Worm (Caenorhabditis elegans) whole organism, L1 larva: ENCODE data around the gene sec-6.

Source experiments
- C04F5.9 ChIP-seq: sonication (generic microtip); optimal IDR thresholded peaks from 2 replicates; lab custom pipeline; 2016; ENCODE audit warnings: missing genetic modification characterization, missing compliant biosample characterization
- C34B4.2 ChIP-seq: sonication (generic microtip); optimal IDR thresholded peaks from 2 replicates; lab custom pipeline; 2017; ENCODE audit warnings: mild to moderate bottlenecking, missing genetic modification characterization, missing compliant biosample characterization
- Y116A8C.19 ChIP-seq: sonication (generic microtip); optimal IDR thresholded peaks from 2 replicates; lab custom pipeline; 2016; ENCODE audit warnings: missing compliant biosample characterization, missing genetic modification characterization, borderline replicate concordance
- aha-1 ChIP-seq: fragments of 150-350 bp; optimal IDR thresholded peaks from 2 replicates; lab custom pipeline; 2014; ENCODE audit warnings: missing biosample characterization, missing genetic modification characterization
- alr-1 ChIP-seq: fragments of 200-800 bp; sonication (Bioruptor generic); optimal IDR thresholded peaks from 2 replicates; lab custom pipeline; 2018; ENCODE audit warnings: borderline replicate concordance, mild to moderate bottlenecking, missing genetic modification characterization, missing compliant biosample characterization
- ama-1 ChIP-seq: fragments of 150-350 bp; optimal IDR thresholded peaks from 2 replicates; lab custom pipeline; 2014
- ceh-63 ChIP-seq: fragments of 200-800 bp; sonication (Bioruptor generic); optimal IDR thresholded peaks from 2 replicates; lab custom pipeline; 2018; ENCODE audit warnings: mild to moderate bottlenecking, missing genetic modification characterization, missing compliant biosample characterization
- ceh-82 ChIP-seq, 3 experiments: fragments of 150-350 bp in 1 of 3; sonication (generic microtip) in 2 of 3; optimal IDR thresholded peaks; 2 replicates each; lab custom pipeline; 2014 to 2017; ENCODE audit warnings: missing biosample characterization in 3 of 3, missing genetic modification characterization in 3 of 3
- dpl-1 ChIP-seq, 3 experiments: fragments of 150-350 bp in 2 of 3; sonication (generic microtip) in 1 of 3; optimal IDR thresholded peaks; 2 replicates each; lab custom pipeline; 2014 to 2017; ENCODE audit warnings: missing biosample characterization in 3 of 3, missing genetic modification characterization in 3 of 3, missing genetic modification reagents in 3 of 3
- dsc-1 ChIP-seq: sonication (generic microtip); optimal IDR thresholded peaks from 2 replicates; lab custom pipeline; 2016; ENCODE audit warnings: mild to moderate bottlenecking, missing genetic modification characterization, missing compliant biosample characterization
- egl-13 ChIP-seq: sonication (generic microtip); optimal IDR thresholded peaks from 2 replicates; lab custom pipeline; 2016; ENCODE audit warnings: missing genotype, missing genetic modification reagents, missing genetic modification characterization, missing compliant biosample characterization
- egl-27 ChIP-seq, 2 experiments: fragments of 150-350 bp in 1 of 2; sonication (generic microtip); optimal IDR thresholded peaks; 3 replicates each; lab custom pipeline; 2017 to 2018; ENCODE audit warnings: missing biosample characterization in 2 of 2, missing genetic modification characterization in 2 of 2, missing genetic modification reagents in 2 of 2
- elt-3 ChIP-seq, 6 experiments: fragments of 150-350 bp in 1 of 6; sonication (generic microtip); optimal IDR thresholded peaks; 2 replicates each; lab custom pipeline; 2017 to 2018; ENCODE audit warnings: missing biosample characterization in 6 of 6, missing genetic modification characterization in 6 of 6, inconsistent platforms in 1 of 6
- fkh-8 ChIP-seq: sonication (generic microtip); optimal IDR thresholded peaks from 2 replicates; lab custom pipeline; 2016; ENCODE audit warnings: mild to moderate bottlenecking, missing genetic modification characterization, missing compliant biosample characterization
- fos-1 ChIP-seq: fragments of 150-350 bp; optimal IDR thresholded peaks from 2 replicates; lab custom pipeline; 2014; ENCODE audit warnings: missing biosample characterization, missing genetic modification characterization
- hlh-17 ChIP-seq: fragments of 200-800 bp; sonication (Bioruptor generic); optimal IDR thresholded peaks from 2 replicates; lab custom pipeline; 2018; ENCODE audit warnings: missing genetic modification characterization, mild to moderate bottlenecking, missing compliant biosample characterization, moderate library complexity, borderline replicate concordance
- hpl-2 ChIP-seq: fragments of 150-350 bp; optimal IDR thresholded peaks from 2 replicates; lab custom pipeline; 2014; ENCODE audit warnings: missing biosample characterization, missing genetic modification reagents, missing genetic modification characterization
- irx-1 ChIP-seq: sonication (generic microtip); optimal IDR thresholded peaks from 2 replicates; lab custom pipeline; 2016; ENCODE audit warnings: missing genetic modification characterization, missing compliant biosample characterization
- jun-1 ChIP-seq: fragments of 150-350 bp; optimal IDR thresholded peaks from 2 replicates; lab custom pipeline; 2014; ENCODE audit warnings: missing biosample characterization, missing genetic modification reagents, missing genetic modification characterization
- lin-14 ChIP-seq: fragments of 200-800 bp; sonication (Bioruptor generic); optimal IDR thresholded peaks from 2 replicates; lab custom pipeline; 2018; ENCODE audit warnings: mild to moderate bottlenecking, missing genetic modification characterization, moderate library complexity, missing compliant biosample characterization
- lin-35 ChIP-seq, 2 experiments: fragments of 150-350 bp; optimal IDR thresholded peaks; 2 replicates each; lab custom pipeline; 2014; ENCODE audit warnings: missing biosample characterization in 2 of 2, missing genetic modification characterization in 2 of 2, missing genetic modification reagents in 2 of 2
- mep-1 ChIP-seq: fragments of 150-350 bp; optimal IDR thresholded peaks from 2 replicates; lab custom pipeline; 2014; ENCODE audit warnings: missing biosample characterization, missing genetic modification characterization
- nhr-12 ChIP-seq: sonication (generic microtip); optimal IDR thresholded peaks from 2 replicates; lab custom pipeline; 2017; ENCODE audit warnings: missing biosample characterization, missing genetic modification characterization
- nhr-19 ChIP-seq: fragments of 200-800 bp; sonication (Bioruptor generic); conservative IDR thresholded peaks from 2 replicates; pipeline ENCODE4 v1.3.6; 2022; ENCODE audit warnings: missing genetic modification characterization, missing compliant biosample characterization
- nhr-20 ChIP-seq: sonication (generic microtip); optimal IDR thresholded peaks from 2 replicates; lab custom pipeline; 2016; ENCODE audit warnings: mild to moderate bottlenecking, missing genetic modification characterization, missing compliant biosample characterization
- nhr-237 ChIP-seq: fragments of 150-350 bp; optimal IDR thresholded peaks from 2 replicates; lab custom pipeline; 2014; ENCODE audit warnings: missing biosample characterization, missing genetic modification characterization
- nhr-28 ChIP-seq: fragments of 150-350 bp; optimal IDR thresholded peaks from 2 replicates; lab custom pipeline; 2014; ENCODE audit warnings: missing biosample characterization, missing genetic modification characterization
- nhr-71 ChIP-seq: sonication (generic microtip); optimal IDR thresholded peaks from 2 replicates; lab custom pipeline; 2016; ENCODE audit warnings: mild to moderate bottlenecking, missing genetic modification characterization, moderate library complexity, missing compliant biosample characterization
- nhr-76 ChIP-seq: sonication (generic microtip); optimal IDR thresholded peaks from 2 replicates; lab custom pipeline; 2017; ENCODE audit warnings: missing biosample characterization, missing genetic modification characterization
- nhr-84 ChIP-seq: sonication (generic microtip); optimal IDR thresholded peaks from 2 replicates; lab custom pipeline; 2017; ENCODE audit warnings: missing biosample characterization, missing genetic modification characterization
- nhr-85 ChIP-seq: sonication (generic microtip); peaks from one replicate; lab custom pipeline; 2016; ENCODE audit warnings: missing genetic modification characterization, inconsistent platforms, missing compliant biosample characterization
- nhr-90 ChIP-seq: sonication (generic microtip); optimal IDR thresholded peaks from 2 replicates; lab custom pipeline; 2016; ENCODE audit warnings: mild to moderate bottlenecking, missing genetic modification characterization, missing compliant biosample characterization; ENCODE audit not compliant: poor library complexity
- pag-3 ChIP-seq: sonication (generic microtip); optimal IDR thresholded peaks from 2 replicates; lab custom pipeline; 2017; ENCODE audit warnings: missing genetic modification characterization, mild to moderate bottlenecking, missing compliant biosample characterization, antibody characterized with exemption, borderline replicate concordance; ENCODE audit not compliant: insufficient read depth
- pqm-1 ChIP-seq: sonication (generic microtip); optimal IDR thresholded peaks from 3 replicates; lab custom pipeline; 2017; ENCODE audit warnings: missing biosample characterization, missing genetic modification characterization
- rnt-1 ChIP-seq: sonication (generic microtip); optimal IDR thresholded peaks from 2 replicates; lab custom pipeline; 2016; ENCODE audit warnings: mild to moderate bottlenecking, missing genetic modification characterization, moderate library complexity, missing compliant biosample characterization
- skn-1 ChIP-seq: fragments of 150-350 bp; optimal IDR thresholded peaks from 2 replicates; lab custom pipeline; 2014; ENCODE audit warnings: missing biosample characterization, missing genetic modification characterization
- snpc-4 ChIP-seq: fragments of 150-350 bp; optimal IDR thresholded peaks from 2 replicates; lab custom pipeline; 2014; ENCODE audit warnings: missing biosample characterization, missing genetic modification characterization
- snu-23 ChIP-seq: sonication (generic microtip); optimal IDR thresholded peaks from 2 replicates; lab custom pipeline; 2016; ENCODE audit warnings: missing genetic modification characterization, missing compliant biosample characterization
- sptf-1 ChIP-seq: fragments of 150-350 bp; optimal IDR thresholded peaks from 2 replicates; lab custom pipeline; 2014; ENCODE audit warnings: missing biosample characterization, missing genetic modification characterization
- unc-130 ChIP-seq: fragments of 150-350 bp; optimal IDR thresholded peaks from 2 replicates; lab custom pipeline; 2017; ENCODE audit warnings: missing biosample characterization, missing genetic modification characterization, inconsistent platforms
- unc-30 ChIP-seq: sonication (generic microtip); optimal IDR thresholded peaks from 2 replicates; lab custom pipeline; 2017; ENCODE audit warnings: missing biosample characterization, missing genetic modification characterization
- unc-98 ChIP-seq: fragments of 200-800 bp; sonication (Bioruptor generic); IDR thresholded peaks from 2 replicates; pipeline ENCODE4 v1.3.6; 2022; ENCODE audit warnings: missing genetic modification characterization, missing compliant biosample characterization
- vab-15 ChIP-seq: sonication (generic microtip); optimal IDR thresholded peaks from 2 replicates; lab custom pipeline; 2017; ENCODE audit warnings: missing genotype, mild to moderate bottlenecking, missing genetic modification characterization, missing compliant biosample characterization
- zag-1 ChIP-seq: fragments of 150-350 bp; optimal IDR thresholded peaks from 2 replicates; lab custom pipeline; 2014; ENCODE audit warnings: missing biosample characterization, missing genetic modification characterization

The sec-6 gene

DNA sequence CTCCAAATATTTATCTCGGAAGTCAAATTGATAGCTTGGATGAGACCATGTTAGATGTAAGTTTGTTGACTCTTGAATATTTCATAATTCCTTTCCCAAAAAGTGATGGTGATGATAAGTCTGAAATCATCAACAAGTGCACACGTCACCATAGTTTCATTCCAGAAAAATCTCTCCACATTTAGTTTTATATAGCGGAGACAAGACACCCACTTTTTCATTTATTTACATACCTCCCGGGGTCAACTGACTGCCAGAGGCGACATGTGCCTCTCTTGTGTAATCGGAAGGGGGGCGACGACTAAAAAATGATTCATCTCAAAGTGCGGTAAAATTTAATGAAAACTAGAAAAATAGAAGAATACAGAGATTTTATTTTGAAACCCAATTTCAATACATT is 21.1 kb upstream of the sec-6 start (continued):
- TF ChIP-seq nhr-20 (tag; lab: Kevin White, UChicago) (peak; percentile 51), aha-1 (tag; lab: Kevin White, UChicago) (no peak), egl-27 (tag; optimal IDR thresholded peaks at IDR 0.05; lab: Kevin White, UChicago) (no peak), unc-98 (GFP tag; lab: Robert Waterston, UW) (no peak), rnt-1 (tag; lab: Kevin White, UChicago) (peak; percentile 19), snu-23 (peak; percentile 40), nhr-85 (no peak), hlh-17 (GFP tag; lab: Kevin White, UChicago) (no peak), C04F5.9 (no peak), lin-14 (GFP tag; lab: Kevin White, UChicago) (peak; percentile 72), skn-1 (tag; lab: Kevin White, UChicago) (peak; percentile 76), nhr-71 (peak; percentile 65), zag-1 (no peak), lin-35 (GFP tag; optimal IDR thresholded peaks at IDR 0.05; lab: Kevin White, UChicago) (peak in 1 of 2 experiments; percentile 45), nhr-12 (tag; lab: Kevin White, UChicago) (no peak), nhr-237 (tag; lab: Kevin White, UChicago) (no peak), pqm-1 (tag; lab: Kevin White, UChicago) (no peak), fkh-8 (tag; lab: Kevin White, UChicago) (peak; percentile 48), irx-1 (tag; lab: Kevin White, UChicago) (no peak), pag-3 (no peak), vab-15 (tag; lab: Kevin White, UChicago) (no peak), nhr-28 (tag; lab: Kevin White, UChicago) (no peak), ama-1 (no peak), egl-13 (tag; lab: Kevin White, UChicago) (peak; percentile 37), snpc-4 (tag; lab: Kevin White, UChicago) (no peak), dpl-1 (GFP tag; optimal IDR thresholded peaks at IDR 0.05; lab: Kevin White, UChicago) (peak in 1 of 3 experiments; percentile 15), unc-30 (tag; lab: Kevin White, UChicago) (no peak), elt-3 (tag; optimal IDR thresholded peaks at IDR 0.05; lab: Kevin White, UChicago) (no peak), nhr-76 (tag; lab: Kevin White, UChicago) (no peak), unc-130 (tag; lab: Kevin White, UChicago) (peak; percentile 1), nhr-84 (tag; lab: Kevin White, UChicago) (no peak), hpl-2 (GFP tag; lab: Kevin White, UChicago) (no peak), C34B4.2 (tag; lab: Kevin White, UChicago) (no peak), dsc-1 (tag; lab: Kevin White, UChicago) (no peak), nhr-90 (tag; lab: Kevin White, UChicago) (no peak), Y116A8C.19 (tag; lab: Kevin White, UChicago) (no peak), mep-1 (tag; lab: Kevin White, UChicago) (peak; percentile 55), ceh-63 (GFP tag; lab: Kevin White, UChicago) (no peak), sptf-1 (tag; lab: Kevin White, UChicago) (no peak), fos-1 (tag; lab: Kevin White, UChicago) (no peak), jun-1 (tag; lab: Kevin White, UChicago) (peak; percentile 52), nhr-19 (GFP tag; lab: Robert Waterston, UW) (no peak; the same call in 1 of the 2 replicates), alr-1 (no peak)

DNA sequence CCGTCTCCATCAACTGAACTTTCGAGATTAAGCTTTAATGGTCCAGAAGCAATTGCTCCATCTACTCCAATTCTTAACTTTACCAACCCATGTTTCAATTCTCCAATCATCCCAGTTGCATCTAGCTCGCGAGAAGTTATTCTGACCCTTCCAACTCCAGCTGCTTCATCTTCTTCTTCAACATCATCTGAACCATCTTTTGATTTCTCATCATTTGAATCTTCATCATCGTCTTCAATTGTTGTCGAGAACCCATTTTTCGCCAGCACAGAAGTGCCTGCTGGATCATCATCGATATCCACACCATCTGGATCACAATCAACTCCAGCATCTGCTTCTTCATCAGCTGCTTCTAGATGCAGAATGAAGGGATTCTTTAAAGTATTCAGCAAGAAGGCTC is 19.8 kb upstream of the sec-6 start:
- no peak for TF ChIP-seq nhr-71
- TF ChIP-seq ama-1, result peak; percentile 25
- peak in 1 of 3 experiments; percentile 4 for TF ChIP-seq ceh-82 (tag; optimal IDR thresholded peaks at IDR 0.05; lab: Kevin White, UChicago)
